Worm (Caenorhabditis elegans): ENCODE measurements around the gene best-20.

DNA sequence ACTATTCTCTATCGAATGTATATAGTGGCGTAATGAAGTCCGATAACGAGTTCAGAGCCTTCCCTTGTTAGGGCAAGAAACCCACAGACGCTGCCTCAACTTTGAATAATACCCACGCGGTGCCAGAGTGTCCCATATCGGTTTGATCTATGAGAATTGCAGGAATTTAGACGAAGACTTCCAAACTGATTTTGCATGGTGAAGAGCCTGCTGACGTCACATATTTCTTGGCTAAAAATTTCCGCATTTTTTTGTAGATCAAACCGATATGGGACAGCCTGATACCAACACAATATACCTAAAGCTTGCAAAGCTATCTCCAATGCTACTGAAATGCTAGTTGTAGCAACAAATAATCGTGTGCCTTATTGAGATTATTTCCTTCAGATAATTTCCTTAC is 14.1 kb upstream of the best-20 start:
- TF ChIP-seq W03F9.2 (tag; optimal IDR thresholded peaks at IDR 0.05): no peak
- no peak for TF ChIP-seq him-1 (tag; optimal IDR thresholded peaks at IDR 0.05)

Measured in whole organism, L4/young adult.